Worm (Caenorhabditis elegans) whole organism, L3 larva: ENCODE data around the gene T05H10.1.

Experiments used
- R02D3.7 ChIP-seq: fragments of 150-350 bp; optimal IDR thresholded peaks from 2 replicates; lab custom pipeline; 2014; ENCODE audit warnings: missing biosample characterization, missing genetic modification characterization
- ZK546.5 ChIP-seq: sonication (generic microtip); optimal IDR thresholded peaks from 2 replicates; lab custom pipeline; 2017; ENCODE audit warnings: missing biosample characterization, missing genetic modification characterization
- aly-2 ChIP-seq: fragments of 150-350 bp; optimal IDR thresholded peaks from 2 replicates; lab custom pipeline; 2014; ENCODE audit warnings: missing biosample characterization, missing genetic modification characterization
- ceh-16 ChIP-seq: sonication (generic microtip); optimal IDR thresholded peaks from 2 replicates; lab custom pipeline; 2017; ENCODE audit warnings: missing biosample characterization, missing genetic modification characterization
- ceh-28 ChIP-seq: fragments of 150-350 bp; optimal IDR thresholded peaks from 2 replicates; lab custom pipeline; 2014; ENCODE audit warnings: missing biosample characterization, missing genetic modification reagents, missing genetic modification characterization
- ceh-82 ChIP-seq: fragments of 150-350 bp; optimal IDR thresholded peaks from 2 replicates; lab custom pipeline; 2014; ENCODE audit warnings: missing biosample characterization, missing genetic modification characterization
- ceh-9 ChIP-seq: sonication (generic microtip); optimal IDR thresholded peaks from 2 replicates; lab custom pipeline; 2018; ENCODE audit warnings: missing biosample characterization, missing genetic modification characterization
- egl-27 ChIP-seq: sonication (generic microtip); optimal IDR thresholded peaks from 4 replicates; lab custom pipeline; 2017; ENCODE audit warnings: missing biosample characterization, missing genetic modification reagents, missing genetic modification characterization
- egl-5 ChIP-seq: fragments of 150-350 bp; optimal IDR thresholded peaks from 2 replicates; lab custom pipeline; 2017; ENCODE audit warnings: missing biosample characterization, missing genetic modification reagents, missing genetic modification characterization, inconsistent platforms
- elt-1 ChIP-seq: fragments of 150-350 bp; optimal IDR thresholded peaks from 2 replicates; lab custom pipeline; 2014; ENCODE audit warnings: missing biosample characterization, missing genetic modification characterization
- elt-2 ChIP-seq: sonication (generic microtip); optimal IDR thresholded peaks from 2 replicates; lab custom pipeline; 2016; ENCODE audit warnings: missing genetic modification reagents, mild to moderate bottlenecking, missing genetic modification characterization, missing compliant biosample characterization
- elt-3 ChIP-seq, 3 experiments: fragments of 150-350 bp in 1 of 3; sonication (generic microtip) in 2 of 3; optimal IDR thresholded peaks; 2 replicates in 2 of 3; 4 replicates in 1 of 3; lab custom pipeline; 2014 to 2017; ENCODE audit warnings: missing biosample characterization in 3 of 3, missing genetic modification characterization in 3 of 3
- eor-1 ChIP-seq, 2 experiments: fragments of 150-350 bp; optimal IDR thresholded peaks; 2 replicates each; lab custom pipeline; 2014 to 2018; ENCODE audit warnings: missing biosample characterization in 2 of 2, missing genetic modification characterization in 2 of 2
- fkh-10 ChIP-seq: sonication (generic microtip); optimal IDR thresholded peaks from 2 replicates; lab custom pipeline; 2017; ENCODE audit warnings: missing biosample characterization, missing genetic modification reagents, missing genetic modification characterization
- fkh-2 ChIP-seq: fragments of 150-350 bp; optimal IDR thresholded peaks from 2 replicates; lab custom pipeline; 2014; ENCODE audit warnings: missing biosample characterization, missing genetic modification reagents, missing genetic modification characterization
- fos-1 ChIP-seq: fragments of 150-350 bp; optimal IDR thresholded peaks from 2 replicates; lab custom pipeline; 2014; ENCODE audit warnings: missing biosample characterization, missing genetic modification characterization
- hmg-11 ChIP-seq: sonication (generic microtip); optimal IDR thresholded peaks from 2 replicates; lab custom pipeline; 2016; ENCODE audit warnings: missing genetic modification characterization, missing compliant biosample characterization
- jun-1 ChIP-seq: fragments of 150-350 bp; optimal IDR thresholded peaks from 2 replicates; lab custom pipeline; 2014; ENCODE audit warnings: missing biosample characterization, missing genetic modification reagents, missing genetic modification characterization
- lin-15B ChIP-seq: fragments of 150-350 bp; optimal IDR thresholded peaks from 2 replicates; lab custom pipeline; 2014; ENCODE audit warnings: missing biosample characterization, missing genetic modification characterization
- lin-39 ChIP-seq: fragments of 150-350 bp; optimal IDR thresholded peaks from 2 replicates; lab custom pipeline; 2018; ENCODE audit warnings: missing biosample characterization, missing genetic modification reagents, missing genetic modification characterization
- mdl-1 ChIP-seq: fragments of 150-350 bp; optimal IDR thresholded peaks from 2 replicates; lab custom pipeline; 2014; ENCODE audit warnings: missing biosample characterization, missing genetic modification characterization
- mml-1 ChIP-seq: fragments of 150-350 bp; sonication (generic microtip); optimal IDR thresholded peaks from 3 replicates; lab custom pipeline; 2014; ENCODE audit warnings: missing biosample characterization, missing genetic modification characterization
- nfya-1 ChIP-seq: sonication (generic microtip); optimal IDR thresholded peaks from 2 replicates; lab custom pipeline; 2017; ENCODE audit warnings: missing genetic modification characterization, mild to moderate bottlenecking, missing compliant biosample characterization, antibody characterized with exemption, moderate library complexity; ENCODE audit not compliant: insufficient read depth
- nhr-12 ChIP-seq: fragments of 150-350 bp; optimal IDR thresholded peaks from 2 replicates; lab custom pipeline; 2014; ENCODE audit warnings: missing biosample characterization, missing genetic modification characterization
- nhr-23 ChIP-seq: fragments of 150-350 bp; optimal IDR thresholded peaks from 2 replicates; lab custom pipeline; 2014; ENCODE audit warnings: missing biosample characterization, missing genetic modification reagents, missing genetic modification characterization
- nhr-237 ChIP-seq: fragments of 150-350 bp; optimal IDR thresholded peaks from 2 replicates; lab custom pipeline; 2014; ENCODE audit warnings: missing biosample characterization, missing genetic modification characterization
- nhr-25 ChIP-seq: sonication (generic microtip); optimal IDR thresholded peaks from 2 replicates; lab custom pipeline; 2017; ENCODE audit warnings: missing biosample characterization, missing genetic modification characterization
- nhr-28 ChIP-seq: fragments of 150-350 bp; optimal IDR thresholded peaks from 2 replicates; lab custom pipeline; 2014; ENCODE audit warnings: missing biosample characterization, missing genetic modification characterization
- nhr-43 ChIP-seq: sonication (generic microtip); optimal IDR thresholded peaks from 2 replicates; lab custom pipeline; 2016; ENCODE audit warnings: mild to moderate bottlenecking, missing genetic modification characterization, missing compliant biosample characterization; ENCODE audit not compliant: poor library complexity, severe bottlenecking
- nhr-76 ChIP-seq: fragments of 150-350 bp; sonication (generic microtip); optimal IDR thresholded peaks from 5 replicates; lab custom pipeline; 2014; ENCODE audit warnings: missing biosample characterization, missing genetic modification characterization
- pha-4 ChIP-seq: fragments of 150-350 bp; optimal IDR thresholded peaks from 2 replicates; lab custom pipeline; 2014; ENCODE audit warnings: missing biosample characterization, missing genetic modification reagents, missing genetic modification characterization
- pqm-1 ChIP-seq: fragments of 150-350 bp; optimal IDR thresholded peaks from 2 replicates; lab custom pipeline; 2017; ENCODE audit warnings: missing biosample characterization, missing genetic modification characterization, inconsistent platforms
- sea-2 ChIP-seq: fragments of 150-350 bp; sonication (generic microtip); optimal IDR thresholded peaks from 4 replicates; lab custom pipeline; 2014; ENCODE audit warnings: missing biosample characterization, missing genetic modification reagents, missing genetic modification characterization
- skn-1 ChIP-seq: fragments of 150-350 bp; optimal IDR thresholded peaks from 2 replicates; lab custom pipeline; 2014; ENCODE audit warnings: missing biosample characterization, missing genetic modification characterization
- snpc-4 ChIP-seq: fragments of 150-350 bp; optimal IDR thresholded peaks from 2 replicates; lab custom pipeline; 2014; ENCODE audit warnings: missing biosample characterization, missing genetic modification characterization
- tbx-2 ChIP-seq: sonication (generic microtip); optimal IDR thresholded peaks from 2 replicates; lab custom pipeline; 2016; ENCODE audit warnings: mild to moderate bottlenecking, missing genetic modification characterization, missing compliant biosample characterization
- unc-39 ChIP-seq: sonication (generic microtip); optimal IDR thresholded peaks from 4 replicates; lab custom pipeline; 2017; ENCODE audit warnings: missing biosample characterization, missing genetic modification characterization
- unc-62 ChIP-seq: fragments of 150-350 bp; sonication (generic microtip); optimal IDR thresholded peaks from 4 replicates; lab custom pipeline; 2014; ENCODE audit warnings: missing biosample characterization, missing genetic modification reagents, missing genetic modification characterization
- zag-1 ChIP-seq: fragments of 150-350 bp; optimal IDR thresholded peaks from 2 replicates; lab custom pipeline; 2014; ENCODE audit warnings: missing biosample characterization, missing genetic modification characterization
- ztf-4 ChIP-seq: fragments of 150-350 bp; optimal IDR thresholded peaks from 2 replicates; lab custom pipeline; 2014; ENCODE audit warnings: missing biosample characterization, missing genetic modification characterization

Gene T05H10.1

ce11 chrII:8039416-8039815 is 3.0 kb upstream of the T05H10.1 start, which contains the start of the genes ubh-4 and algn-6:
ubh-4 (minus strand) TSS chrII:8039597.
algn-6 (plus strand) TSS chrII:8039802.
- TF ChIP-seq pqm-1 (tag; lab: Kevin White, UChicago), result peak; percentile 15
- TF ChIP-seq nhr-237 (tag; lab: Kevin White, UChicago), result no peak
- TF ChIP-seq unc-62 (GFP tag; lab: Kevin White, UChicago), result no peak
- TF ChIP-seq ceh-9 (tag; lab: Kevin White, UChicago), result no peak
- TF ChIP-seq lin-15B (tag; lab: Kevin White, UChicago), result peak; percentile 89
- peak; percentile 43 for TF ChIP-seq nhr-25
- no peak for TF ChIP-seq eor-1 (tag; optimal IDR thresholded peaks at IDR 0.05; lab: Kevin White, UChicago)
- TF ChIP-seq egl-5 (tag; lab: Kevin White, UChicago), result no peak
- no peak for TF ChIP-seq skn-1 (tag; lab: Kevin White, UChicago)
- TF ChIP-seq snpc-4, result peak; percentile 75
- peak; percentile 50 for TF ChIP-seq nhr-23
- TF ChIP-seq ztf-4 (tag; lab: Kevin White, UChicago), result no peak
- TF ChIP-seq nhr-76 (tag; lab: Kevin White, UChicago), result no peak
- no peak for TF ChIP-seq lin-39 (tag; lab: Kevin White, UChicago)
- TF ChIP-seq ceh-28 (tag; lab: Kevin White, UChicago), result no peak
- TF ChIP-seq nhr-12 (tag; lab: Kevin White, UChicago), result no peak
- TF ChIP-seq nfya-1 (tag; lab: Kevin White, UChicago), result peak; percentile 72
- no peak for TF ChIP-seq jun-1 (tag; lab: Kevin White, UChicago)
- TF ChIP-seq ceh-16 (tag; lab: Kevin White, UChicago), result no peak
- TF ChIP-seq elt-1 (tag; lab: Kevin White, UChicago), result no peak
- no peak for TF ChIP-seq mdl-1 (tag; lab: Kevin White, UChicago)
- TF ChIP-seq pha-4, result peak; percentile 78
- no peak for TF ChIP-seq mml-1
- TF ChIP-seq elt-2 (tag; lab: Kevin White, UChicago), result peak; percentile 34
- no peak for TF ChIP-seq egl-27
- no peak for TF ChIP-seq fos-1 (tag; lab: Kevin White, UChicago)
- no peak for TF ChIP-seq unc-39 (tag; lab: Kevin White, UChicago)
- no peak for TF ChIP-seq hmg-11
- TF ChIP-seq nhr-43 (tag; lab: Kevin White, UChicago), result peak; percentile 75
- TF ChIP-seq fkh-10, result no peak
- no peak for TF ChIP-seq elt-3 (tag; optimal IDR thresholded peaks at IDR 0.05; lab: Kevin White, UChicago)
- TF ChIP-seq ZK546.5 (tag; lab: Kevin White, UChicago), result no peak
- TF ChIP-seq nhr-28 (tag; lab: Kevin White, UChicago), result no peak

DNA sequence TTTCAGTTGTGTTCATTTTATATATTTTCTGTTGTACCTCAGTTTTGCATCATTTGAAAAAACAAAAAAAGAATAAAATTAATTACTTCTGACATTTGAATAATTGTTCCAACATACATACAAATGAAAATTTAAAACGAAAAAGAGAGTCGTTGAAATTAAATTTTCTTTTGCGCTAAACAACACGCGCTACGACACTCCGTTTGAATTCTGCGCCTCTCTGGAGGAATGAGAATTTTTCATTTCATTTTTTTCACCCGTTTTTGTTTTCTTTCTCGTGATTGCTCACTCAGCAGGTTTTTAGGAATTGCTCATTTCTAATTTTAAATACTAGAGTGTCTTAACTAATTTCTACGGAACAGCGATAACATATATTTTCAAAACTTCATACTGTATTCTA is 747 bp upstream of the T05H10.1 start:
- TF ChIP-seq nfya-1 (tag; lab: Kevin White, UChicago), result peak; percentile 53
- no peak for TF ChIP-seq ceh-82 (tag; lab: Kevin White, UChicago)
- no peak for TF ChIP-seq nhr-28 (tag; lab: Kevin White, UChicago)
- TF ChIP-seq lin-15B (tag; lab: Kevin White, UChicago), result peak; percentile 84
- TF ChIP-seq elt-2 (tag; lab: Kevin White, UChicago), result no peak
- TF ChIP-seq nhr-25, result no peak
- TF ChIP-seq unc-62 (GFP tag; lab: Kevin White, UChicago), result no peak
- TF ChIP-seq fkh-2 (tag; lab: Kevin White, UChicago), result no peak
- peak; percentile 29 for TF ChIP-seq snpc-4
- TF ChIP-seq egl-5 (tag; lab: Kevin White, UChicago), result peak; percentile 26
- TF ChIP-seq pha-4, result peak; percentile 79
- no peak for TF ChIP-seq fos-1 (tag; lab: Kevin White, UChicago)
- no peak for TF ChIP-seq zag-1 (tag; lab: Kevin White, UChicago)
- TF ChIP-seq nhr-23, result peak; percentile 28

- TF ChIP-seq pha-4, result no peak
- no peak for TF ChIP-seq nfya-1 (tag; lab: Kevin White, UChicago)
- TF ChIP-seq ceh-28 (tag; lab: Kevin White, UChicago), result no peak
- no peak for TF ChIP-seq R02D3.7 (tag; lab: Kevin White, UChicago)
- TF ChIP-seq nhr-76 (tag; lab: Kevin White, UChicago), result no peak
- TF ChIP-seq tbx-2 (tag; lab: Kevin White, UChicago), result no peak
- TF ChIP-seq pqm-1 (tag; lab: Kevin White, UChicago), result no peak
- no peak for TF ChIP-seq elt-3 (tag; optimal IDR thresholded peaks at IDR 0.05; lab: Kevin White, UChicago)
- no peak for TF ChIP-seq nhr-25
- TF ChIP-seq mml-1, result no peak
- no peak for TF ChIP-seq sea-2
- no peak for TF ChIP-seq nhr-28 (tag; lab: Kevin White, UChicago)
- TF ChIP-seq ZK546.5 (tag; lab: Kevin White, UChicago), result no peak
- no peak for TF ChIP-seq jun-1 (tag; lab: Kevin White, UChicago)
- no peak for TF ChIP-seq aly-2
- TF ChIP-seq fos-1 (tag; lab: Kevin White, UChicago), result no peak
- no peak for TF ChIP-seq zag-1 (tag; lab: Kevin White, UChicago)
- no peak for TF ChIP-seq nhr-43 (tag; lab: Kevin White, UChicago)
These were observed 4.9 kb downstream of the T05H10.1 start, which contains the start of gene apn-1 for ce11 chrII:8047264-8047663. apn-1 (plus strand) TSS chrII:8047564.
